Fruit fly (Drosophila melanogaster) whole organism, embryonic: ENCODE measurements around the gene Rab21.

Source experiments
- Atf6 ChIP-seq: fragments of 200-800 bp; sonication (Bioruptor generic); IDR thresholded peaks from 2 replicates; pipeline ENCODE4 v1.3.6; 2022; ENCODE audit warnings: missing biosample characterization, missing genetic modification characterization
- CG10366 ChIP-seq: fragments of 200-800 bp; sonication (Bioruptor generic); IDR thresholded peaks from 2 replicates; pipeline ENCODE4 v1.3.6; 2022; ENCODE audit warnings: missing biosample characterization, missing genetic modification characterization
- CG10543 ChIP-seq: fragments of 200-800 bp; sonication (Bioruptor generic); optimal IDR thresholded peaks from 3 replicates; lab custom pipeline; 2017; ENCODE audit warnings: missing biosample characterization, mild to moderate bottlenecking, missing genetic modification characterization, moderate library complexity
- CG11504 ChIP-seq: fragments of 200-800 bp; sonication (Bioruptor generic); optimal IDR thresholded peaks from 3 replicates; lab custom pipeline; 2019; ENCODE audit warnings: missing biosample characterization, mild to moderate bottlenecking, missing genetic modification characterization, moderate library complexity
- CG12769 ChIP-seq: fragments of 200-800 bp; sonication (Bioruptor generic); optimal IDR thresholded peaks from 2 replicates; lab custom pipeline; 2019; ENCODE audit warnings: missing biosample characterization, mild to moderate bottlenecking, missing genetic modification characterization, moderate library complexity
- CG13287 ChIP-seq: fragments of 200-800 bp; sonication (Bioruptor generic); IDR thresholded peaks from 2 replicates; pipeline ENCODE4 v1.3.6; 2022; ENCODE audit warnings: missing biosample characterization, missing genetic modification characterization; ENCODE audit not compliant: partially characterized antibody
- CG14050 ChIP-seq: fragments of 200-800 bp; sonication (Bioruptor generic); IDR thresholded peaks from 3 replicates; pipeline ENCODE4 v1.3.6; 2022; ENCODE audit warnings: missing biosample characterization, missing genetic modification characterization
- CG14710 ChIP-seq: fragments of 200-800 bp; sonication (Bioruptor generic); optimal IDR thresholded peaks from 3 replicates; lab custom pipeline; 2019; ENCODE audit warnings: missing biosample characterization, mild to moderate bottlenecking, missing genetic modification characterization, moderate library complexity
- CG15011 ChIP-seq: fragments of 200-800 bp; sonication (Bioruptor generic); optimal IDR thresholded peaks from 3 replicates; lab custom pipeline; 2018; ENCODE audit warnings: missing biosample characterization, mild to moderate bottlenecking, missing genetic modification characterization
- CG15269 ChIP-seq: fragments of 200-800 bp; sonication (Bioruptor generic); optimal IDR thresholded peaks from 2 replicates; lab custom pipeline; 2018; ENCODE audit warnings: missing biosample characterization, mild to moderate bottlenecking, missing genetic modification characterization, moderate library complexity
- CG16813 ChIP-seq: fragments of 200-800 bp; sonication (Bioruptor generic); IDR thresholded peaks from 3 replicates; pipeline ENCODE4 v1.3.6; 2022; ENCODE audit warnings: missing biosample characterization, missing genetic modification characterization; ENCODE audit not compliant: partially characterized antibody
- CG18011 ChIP-seq: fragments of 200-800 bp; sonication (Bioruptor generic); optimal IDR thresholded peaks from 2 replicates; lab custom pipeline; 2017; ENCODE audit warnings: missing biosample characterization, missing genetic modification characterization, mild to moderate bottlenecking, moderate library complexity, missing genotype
- CG18262 ChIP-seq: fragments of 200-800 bp; optimal IDR thresholded peaks from 3 replicates; lab custom pipeline; 2019; ENCODE audit warnings: missing biosample characterization, mild to moderate bottlenecking, missing genetic modification characterization, moderate library complexity
- CG2199 ChIP-seq: fragments of 200-800 bp; sonication (Bioruptor generic); IDR thresholded peaks from 3 replicates; pipeline ENCODE4 v1.3.6; 2022; ENCODE audit warnings: missing biosample characterization, missing genetic modification characterization
- CG30020 ChIP-seq: fragments of 200-800 bp; optimal IDR thresholded peaks from 2 replicates; lab custom pipeline; 2019; ENCODE audit warnings: missing biosample characterization, mild to moderate bottlenecking, missing genetic modification characterization, moderate library complexity
- CG3065 ChIP-seq: fragments of 200-800 bp; sonication (Bioruptor generic); optimal IDR thresholded peaks from 2 replicates; lab custom pipeline; 2016; ENCODE audit warnings: missing biosample characterization, missing genetic modification characterization
- CG3163 ChIP-seq: fragments of 200-800 bp; sonication (Bioruptor generic); optimal IDR thresholded peaks from 3 replicates; lab custom pipeline; 2016; ENCODE audit warnings: missing biosample characterization, missing genetic modification characterization
- CG6689 ChIP-seq: fragments of 200-800 bp; sonication (Bioruptor generic); IDR thresholded peaks from 2 replicates; pipeline ENCODE4 v1.3.6; 2022; ENCODE audit warnings: missing biosample characterization, missing genetic modification characterization
- CG6765 ChIP-seq: fragments of 200-800 bp; sonication (Bioruptor generic); optimal IDR thresholded peaks from 3 replicates; lab custom pipeline; 2017; ENCODE audit warnings: missing biosample characterization, mild to moderate bottlenecking, missing genetic modification characterization
- CG6791 ChIP-seq: fragments of 200-800 bp; sonication (Bioruptor generic); IDR thresholded peaks from 3 replicates; pipeline ENCODE4 v1.3.6; 2022; ENCODE audit warnings: missing biosample characterization, missing genetic modification characterization; ENCODE audit not compliant: partially characterized antibody
- CG7987 ChIP-seq: fragments of 200-800 bp; sonication (Bioruptor generic); optimal IDR thresholded peaks from 2 replicates; lab custom pipeline; 2018; ENCODE audit warnings: missing biosample characterization, mild to moderate bottlenecking, missing genetic modification characterization, moderate library complexity
- CG8089 ChIP-seq: fragments of 200-800 bp; sonication (Bioruptor generic); optimal IDR thresholded peaks from 3 replicates; lab custom pipeline; 2016; ENCODE audit warnings: missing biosample characterization, missing genetic modification characterization
- CG8359 ChIP-seq: fragments of 200-800 bp; sonication (Bioruptor generic); optimal IDR thresholded peaks from 2 replicates; lab custom pipeline; 2017; ENCODE audit warnings: missing biosample characterization, mild to moderate bottlenecking, missing genetic modification characterization, borderline replicate concordance
- CG8478 ChIP-seq: fragments of >200 bp; optimal IDR thresholded peaks from 2 replicates; lab custom pipeline; 2018
- CG8944 ChIP-seq: fragments of 200-800 bp; sonication (Bioruptor generic); optimal IDR thresholded peaks from 3 replicates; lab custom pipeline; 2016; ENCODE audit warnings: missing biosample characterization, missing genetic modification characterization
- CkIIα-i1 ChIP-seq: fragments of 200-800 bp; sonication (Bioruptor generic); IDR thresholded peaks from 2 replicates; pipeline ENCODE4 v1.3.6; 2022; ENCODE audit warnings: missing biosample characterization, missing genetic modification characterization
- Doc2 ChIP-seq: fragments of 200-800 bp; sonication (Bioruptor generic); IDR thresholded peaks from 2 replicates; pipeline ENCODE4 v1.3.6; 2022; ENCODE audit warnings: missing biosample characterization, missing genetic modification characterization
- E2f1 ChIP-seq: fragments of 200-800 bp; sonication (Bioruptor generic); IDR thresholded peaks from 2 replicates; pipeline ENCODE4 v1.3.6; 2022; ENCODE audit warnings: missing biosample characterization, missing genetic modification characterization
- ERR ChIP-seq: fragments of 200-800 bp; sonication (Bioruptor generic); optimal IDR thresholded peaks from 2 replicates; lab custom pipeline; 2016; ENCODE audit warnings: missing biosample characterization, missing genetic modification characterization
- Ets97D ChIP-seq: fragments of 200-800 bp; sonication (Bioruptor generic); optimal IDR thresholded peaks from 3 replicates; lab custom pipeline; 2016; ENCODE audit warnings: missing biosample characterization, missing genetic modification characterization
- Hey ChIP-seq: fragments of 200-800 bp; sonication (Bioruptor generic); optimal IDR thresholded peaks from 3 replicates; lab custom pipeline; 2018; ENCODE audit warnings: missing biosample characterization, mild to moderate bottlenecking, missing genetic modification characterization
- Mad ChIP-seq: fragments of 200-800 bp; sonication (Bioruptor generic); optimal IDR thresholded peaks from 2 replicates; lab custom pipeline; 2016; ENCODE audit warnings: missing biosample characterization, missing genetic modification characterization
- Nf-YC ChIP-seq: fragments of 200-800 bp; optimal IDR thresholded peaks from 3 replicates; lab custom pipeline; 2019; ENCODE audit warnings: missing biosample characterization, mild to moderate bottlenecking, missing genetic modification characterization, moderate library complexity
- Pdp1 ChIP-seq, 2 experiments: fragments of 200-800 bp; sonication (Bioruptor generic); optimal IDR thresholded peaks; 3 replicates each; lab custom pipeline; 2016; ENCODE audit warnings: missing biosample characterization in 2 of 2, missing genetic modification characterization in 2 of 2, mild to moderate bottlenecking in 1 of 2, moderate library complexity in 1 of 2
- Taf1 ChIP-seq: fragments of 200-800 bp; sonication (Bioruptor generic); IDR thresholded peaks from 2 replicates; pipeline ENCODE4 v1.3.6; 2022; ENCODE audit warnings: missing biosample characterization, missing genetic modification characterization
- ab ChIP-seq: fragments of 200-800 bp; sonication (Bioruptor generic); optimal IDR thresholded peaks from 2 replicates; lab custom pipeline; 2016; ENCODE audit warnings: missing biosample characterization, missing genetic modification characterization
- az2 ChIP-seq: fragments of 200-800 bp; sonication (Bioruptor generic); optimal IDR thresholded peaks from 3 replicates; lab custom pipeline; 2016; ENCODE audit warnings: missing biosample characterization, missing genetic modification characterization
- br ChIP-seq: fragments of >200 bp; optimal IDR thresholded peaks from 2 replicates; lab custom pipeline; 2017
- cas ChIP-seq: fragments of 200-800 bp; sonication (Bioruptor generic); IDR thresholded peaks from 2 replicates; pipeline ENCODE4 v1.3.6; 2022; ENCODE audit warnings: missing biosample characterization, missing genetic modification characterization
- ci ChIP-seq: fragments of 200-800 bp; sonication (Bioruptor generic); IDR thresholded peaks from 3 replicates; pipeline ENCODE4 v1.3.6; 2022; ENCODE audit warnings: missing biosample characterization, missing genetic modification characterization
- cwo ChIP-seq: fragments of 200-800 bp; sonication (Bioruptor generic); optimal IDR thresholded peaks from 3 replicates; lab custom pipeline; 2017; ENCODE audit warnings: missing biosample characterization, missing genetic modification characterization, mild to moderate bottlenecking, moderate library complexity, missing genetic modification reagents
- gcm ChIP-seq: fragments of 200-800 bp; sonication (Bioruptor generic); optimal IDR thresholded peaks from 2 replicates; lab custom pipeline; 2019; ENCODE audit warnings: missing biosample characterization, mild to moderate bottlenecking, missing genetic modification characterization, moderate library complexity
- gfzf ChIP-seq: fragments of 200-800 bp; sonication (Bioruptor generic); optimal IDR thresholded peaks from 2 replicates; lab custom pipeline; 2016; ENCODE audit warnings: missing biosample characterization, mild to moderate bottlenecking, missing genetic modification characterization, moderate library complexity
- kah ChIP-seq: fragments of 200-800 bp; sonication (Bioruptor generic); optimal IDR thresholded peaks from 2 replicates; lab custom pipeline; 2018; ENCODE audit warnings: missing biosample characterization, mild to moderate bottlenecking, missing genetic modification characterization
- nerfin-2 ChIP-seq: fragments of 200-800 bp; sonication (Bioruptor generic); IDR thresholded peaks from 2 replicates; pipeline ENCODE4 v1.3.6; 2022; ENCODE audit warnings: missing biosample characterization, missing genetic modification characterization; ENCODE audit not compliant: partially characterized antibody
- pita ChIP-seq: fragments of 200-800 bp; sonication (Bioruptor generic); optimal IDR thresholded peaks from 2 replicates; lab custom pipeline; 2017; ENCODE audit warnings: missing biosample characterization, mild to moderate bottlenecking, missing genetic modification characterization
- pzg ChIP-seq: fragments of 200-800 bp; sonication (Bioruptor generic); optimal IDR thresholded peaks from 3 replicates; lab custom pipeline; 2018; ENCODE audit warnings: missing biosample characterization, mild to moderate bottlenecking, missing genetic modification characterization, moderate library complexity
- seq ChIP-seq: fragments of 200-800 bp; sonication (Bioruptor generic); IDR thresholded peaks from 2 replicates; pipeline ENCODE4 v1.3.6; 2022; ENCODE audit warnings: missing biosample characterization, missing genetic modification characterization
- trem ChIP-seq: fragments of 200-800 bp; optimal IDR thresholded peaks from 3 replicates; lab custom pipeline; 2019; ENCODE audit warnings: missing biosample characterization, mild to moderate bottlenecking, missing genetic modification characterization, moderate library complexity
- twi ChIP-seq: fragments of 200-800 bp; optimal IDR thresholded peaks from 2 replicates; lab custom pipeline; 2019; ENCODE audit warnings: missing biosample characterization, mild to moderate bottlenecking, missing genetic modification characterization, moderate library complexity
- usp ChIP-seq: fragments of >200 bp; optimal IDR thresholded peaks from 2 replicates; lab custom pipeline; 2017; ENCODE audit warnings: missing biosample characterization, missing genetic modification characterization
- z ChIP-seq: fragments of 200-800 bp; sonication (Bioruptor generic); IDR thresholded peaks from 3 replicates; pipeline ENCODE4 v1.3.6; 2022; ENCODE audit warnings: missing biosample characterization, missing genetic modification characterization

The Rab21 gene

DNA sequence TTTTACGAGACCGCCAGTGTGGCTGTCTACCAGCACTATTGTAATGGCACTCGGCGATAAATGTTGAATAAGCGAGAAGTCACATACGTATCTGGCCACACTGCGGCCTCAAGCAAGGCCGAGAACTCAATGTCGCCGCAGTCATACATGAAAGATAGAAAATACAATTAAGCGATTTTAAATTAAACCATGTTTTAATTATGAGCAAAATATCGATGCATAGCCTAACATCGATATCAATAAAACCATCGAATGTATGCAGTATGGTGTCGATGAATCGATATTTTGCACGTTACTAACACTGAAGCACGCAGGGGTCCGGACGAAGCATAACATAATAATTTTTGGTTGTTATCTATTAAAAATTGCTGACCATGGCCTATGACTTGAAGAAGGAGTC, at the start of gene Rab21, which contains the start of gene Coa7 (continued):
- TF ChIP-seq CG15011 (no peak), CG6791 (peak; percentile 96), CG30020 (peak; percentile 51), seq (GFP tag; lab: Robert Waterston, UW) (no peak), CG10543 (GFP tag; lab: Kevin White, UChicago) (no peak), CG16813 (GFP tag; lab: Robert Waterston, UW) (peak; percentile 96), kah (GFP tag; lab: Kevin White, UChicago) (no peak), Mad (GFP tag; lab: Kevin White, UChicago) (peak; percentile 33), CG3065 (GFP tag; lab: Kevin White, UChicago) (no peak), usp (GFP tag; lab: Kevin White, UChicago) (no peak), CG2199 (GFP tag; lab: Robert Waterston, UW) (no peak), CG8944 (GFP tag; lab: Kevin White, UChicago) (no peak), br (lab: Kevin White, UChicago) (no peak), pita (GFP tag; lab: Kevin White, UChicago) (no peak), Taf1 (GFP tag; lab: Robert Waterston, UW) (no peak), ci (GFP tag; lab: Robert Waterston, UW) (no peak), cas (no peak), twi (tag; lab: Kevin White, UChicago) (no peak), CG10366 (GFP tag; lab: Robert Waterston, UW) (no peak), CkIIα-i1 (GFP tag; lab: Robert Waterston, UW) (no peak), z (GFP tag; lab: Robert Waterston, UW) (no peak), az2 (GFP tag; lab: Kevin White, UChicago) (no peak), CG11504 (tag; lab: Kevin White, UChicago) (no peak), cwo (GFP tag; lab: Kevin White, UChicago) (no peak), Nf-YC (no peak), Atf6 (no peak), Hey (tag; lab: Kevin White, UChicago) (no peak), CG18262 (tag; lab: Kevin White, UChicago) (no peak), CG18011 (GFP tag; lab: Kevin White, UChicago) (no peak), gfzf (GFP tag; lab: Kevin White, UChicago) (peak; percentile 87), CG3163 (GFP tag; lab: Kevin White, UChicago) (peak; percentile 20), CG15269 (tag; lab: Kevin White, UChicago) (no peak), ERR (no peak), Doc2 (GFP tag; lab: Robert Waterston, UW) (no peak), ab (no peak), nerfin-2 (GFP tag; lab: Robert Waterston, UW) (peak; percentile 81), CG8359 (GFP tag; lab: Kevin White, UChicago) (no peak), gcm (GFP tag; lab: Kevin White, UChicago) (no peak), CG6689 (GFP tag; lab: Robert Waterston, UW) (no peak), Pdp1 (GFP tag; optimal IDR thresholded peaks at IDR 0.05; lab: Kevin White, UChicago) (peak in 1 of 2 experiments; percentile 75), E2f1 (GFP tag; lab: Robert Waterston, UW) (no peak), CG12769 (no peak), CG14710 (tag; lab: Kevin White, UChicago) (peak; percentile 55), CG8089 (GFP tag; lab: Kevin White, UChicago) (no peak), CG8478 (lab: Kevin White, UChicago) (no peak), trem (peak; percentile 61), CG6765 (GFP tag; lab: Kevin White, UChicago) (no peak), CG7987 (GFP tag; lab: Kevin White, UChicago) (no peak), pzg (GFP tag; lab: Kevin White, UChicago) (peak; percentile 85), CG14050 (GFP tag; lab: Robert Waterston, UW) (no peak), CG13287 (GFP tag; lab: Robert Waterston, UW) (peak; percentile 94), Ets97D (GFP tag; lab: Kevin White, UChicago) (peak; percentile 72)
